Worm (Caenorhabditis elegans) whole organism, late embryonic: ENCODE measurements around the gene C14C11.4.

Source experiments
- F13H6.1 ChIP-seq: sonication (generic microtip); optimal IDR thresholded peaks from 2 replicates; lab custom pipeline; 2016; ENCODE audit warnings: missing genetic modification characterization, missing compliant biosample characterization
- K02D7.2 ChIP-seq: sonication (generic microtip); optimal IDR thresholded peaks from 2 replicates; lab custom pipeline; 2017; ENCODE audit warnings: mild to moderate bottlenecking, missing genetic modification characterization, missing compliant biosample characterization
- ama-1 ChIP-seq: fragments of 150-350 bp; optimal IDR thresholded peaks from 2 replicates; lab custom pipeline; 2014
- ceh-9 ChIP-seq: sonication (generic microtip); optimal IDR thresholded peaks from 2 replicates; lab custom pipeline; 2016; ENCODE audit warnings: mild to moderate bottlenecking, missing genetic modification characterization, inconsistent platforms, missing compliant biosample characterization
- dmd-4 ChIP-seq: sonication (generic microtip); optimal IDR thresholded peaks from 2 replicates; lab custom pipeline; 2016; ENCODE audit warnings: borderline replicate concordance, missing genetic modification characterization, missing compliant biosample characterization
- ets-4 ChIP-seq: sonication (generic microtip); optimal IDR thresholded peaks from 2 replicates; lab custom pipeline; 2016; ENCODE audit warnings: missing genetic modification characterization, missing compliant biosample characterization
- fkh-10 ChIP-seq: fragments of 150-350 bp; optimal IDR thresholded peaks from 2 replicates; lab custom pipeline; 2014; ENCODE audit warnings: missing biosample characterization, missing genetic modification reagents, missing genetic modification characterization
- gmeb-2 ChIP-seq: sonication (generic microtip); optimal IDR thresholded peaks from 2 replicates; lab custom pipeline; 2016; ENCODE audit warnings: missing genetic modification characterization, inconsistent platforms, missing compliant biosample characterization
- hlh-30 ChIP-seq: sonication (generic microtip); optimal IDR thresholded peaks from 2 replicates; lab custom pipeline; 2017; ENCODE audit warnings: antibody characterized with exemption, missing genetic modification characterization, missing compliant biosample characterization; ENCODE audit not compliant: insufficient read depth
- pqm-1 ChIP-seq: sonication (generic microtip); optimal IDR thresholded peaks from 2 replicates; lab custom pipeline; 2016; ENCODE audit warnings: missing genetic modification characterization, missing compliant biosample characterization
- ref-2 ChIP-seq: sonication (generic microtip); optimal IDR thresholded peaks from 2 replicates; lab custom pipeline; 2016; ENCODE audit warnings: missing genetic modification characterization, missing compliant biosample characterization
- tbx-2 ChIP-seq: sonication (generic microtip); optimal IDR thresholded peaks from 2 replicates; lab custom pipeline; 2016; ENCODE audit warnings: missing genetic modification characterization, missing compliant biosample characterization

DNA sequence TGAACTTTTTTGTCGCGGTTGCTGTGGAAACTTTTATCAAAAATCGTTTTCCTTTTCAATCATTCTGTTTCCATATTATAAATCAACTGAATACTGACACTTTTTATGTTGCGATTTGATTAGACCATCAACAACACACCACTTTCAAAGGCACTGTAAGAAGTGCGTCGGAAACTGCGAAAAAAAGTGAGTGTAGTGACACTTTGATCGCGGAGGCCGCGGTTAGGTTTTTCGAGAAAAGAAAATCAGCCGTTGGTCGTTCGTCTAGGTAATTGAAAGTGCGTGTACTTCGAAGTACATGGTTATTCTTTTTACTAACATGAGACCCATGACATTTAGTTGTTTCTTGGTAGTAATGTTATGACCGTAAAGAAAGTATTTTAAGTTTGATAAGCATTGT, 48.2 kb downstream of the C14C11.4 start:
- TF ChIP-seq ceh-9 (tag; lab: Kevin White, UChicago) (no peak), gmeb-2 (no peak), F13H6.1 (tag; lab: Kevin White, UChicago) (no peak), dmd-4 (no peak), ama-1 (lab: Kevin White, UChicago) (no peak), fkh-10 (no peak), ref-2 (tag; lab: Kevin White, UChicago) (no peak), tbx-2 (tag; lab: Kevin White, UChicago) (no peak), hlh-30 (tag; lab: Kevin White, UChicago) (no peak), ets-4 (no peak), K02D7.2 (tag; lab: Kevin White, UChicago) (no peak), pqm-1 (no peak)
